Fruit fly (Drosophila melanogaster) whole organism, embryonic: ENCODE results near the gene mRpS2.

Experiments used
- Ada2b ChIP-seq: fragments of 200-800 bp; sonication (Bioruptor generic); IDR thresholded peaks from 2 replicates; pipeline ENCODE4 v1.3.6; 2022; ENCODE audit warnings: missing biosample characterization, missing genetic modification characterization
- Atf3 ChIP-seq: fragments of 200-800 bp; sonication (Bioruptor generic); optimal IDR thresholded peaks from 3 replicates; lab custom pipeline; 2016; ENCODE audit warnings: missing biosample characterization, missing genetic modification characterization
- BtbVII ChIP-seq: fragments of 200-800 bp; sonication (Bioruptor generic); optimal IDR thresholded peaks from 3 replicates; lab custom pipeline; 2017; ENCODE audit warnings: missing biosample characterization, mild to moderate bottlenecking, missing genetic modification characterization
- CG10147 ChIP-seq: fragments of 200-800 bp; sonication (Bioruptor generic); optimal IDR thresholded peaks from 2 replicates; lab custom pipeline; 2019; ENCODE audit warnings: missing biosample characterization, mild to moderate bottlenecking, missing genetic modification characterization, moderate library complexity
- CG10321 ChIP-seq: fragments of 200-800 bp; sonication (Bioruptor generic); IDR thresholded peaks from 2 replicates; pipeline ENCODE4 v1.3.6; 2022; ENCODE audit warnings: missing biosample characterization, missing genetic modification characterization
- CG10565 ChIP-seq: fragments of 200-800 bp; sonication (Bioruptor generic); optimal IDR thresholded peaks from 3 replicates; lab custom pipeline; 2016; ENCODE audit warnings: missing biosample characterization, mild to moderate bottlenecking, missing genetic modification characterization
- CG11695 ChIP-seq: fragments of 200-800 bp; sonication (Bioruptor generic); IDR thresholded peaks from 3 replicates; pipeline ENCODE4 v1.3.6; 2022; ENCODE audit warnings: missing biosample characterization, missing genetic modification characterization
- CG14667 ChIP-seq: fragments of 200-800 bp; sonication (Bioruptor generic); IDR thresholded peaks from 2 replicates; pipeline ENCODE4 v1.3.6; 2022; ENCODE audit warnings: missing biosample characterization, missing genetic modification characterization
- CG14710 ChIP-seq: fragments of 200-800 bp; sonication (Bioruptor generic); optimal IDR thresholded peaks from 3 replicates; lab custom pipeline; 2019; ENCODE audit warnings: missing biosample characterization, mild to moderate bottlenecking, missing genetic modification characterization, moderate library complexity
- CG15011 ChIP-seq: fragments of 200-800 bp; sonication (Bioruptor generic); optimal IDR thresholded peaks from 3 replicates; lab custom pipeline; 2018; ENCODE audit warnings: missing biosample characterization, mild to moderate bottlenecking, missing genetic modification characterization
- CG15696 ChIP-seq: fragments of 200-800 bp; sonication (Bioruptor generic); optimal IDR thresholded peaks from 2 replicates; lab custom pipeline; 2019; ENCODE audit warnings: missing biosample characterization, mild to moderate bottlenecking, missing genetic modification characterization, moderate library complexity
- CG4328 ChIP-seq: fragments of 200-800 bp; sonication (Bioruptor generic); optimal IDR thresholded peaks from 3 replicates; lab custom pipeline; 2017; ENCODE audit warnings: missing biosample characterization, missing genetic modification reagents, missing genetic modification characterization
- CG4424 ChIP-seq: fragments of 200-800 bp; sonication (Bioruptor generic); optimal IDR thresholded peaks from 3 replicates; lab custom pipeline; 2016; ENCODE audit warnings: missing biosample characterization, missing genetic modification characterization
- CG5180 ChIP-seq: fragments of 200-800 bp; sonication (Bioruptor generic); optimal IDR thresholded peaks from 3 replicates; lab custom pipeline; 2017; ENCODE audit warnings: missing biosample characterization, missing genetic modification characterization, mild to moderate bottlenecking, moderate library complexity, missing genetic modification reagents
- CG6791 ChIP-seq: fragments of 200-800 bp; sonication (Bioruptor generic); IDR thresholded peaks from 3 replicates; pipeline ENCODE4 v1.3.6; 2022; ENCODE audit warnings: missing biosample characterization, missing genetic modification characterization; ENCODE audit not compliant: partially characterized antibody
- CG7556 ChIP-seq: fragments of 200-800 bp; sonication (Bioruptor generic); optimal IDR thresholded peaks from 2 replicates; lab custom pipeline; 2017; ENCODE audit warnings: missing biosample characterization, mild to moderate bottlenecking, missing genetic modification characterization
- CG8359 ChIP-seq: fragments of 200-800 bp; sonication (Bioruptor generic); optimal IDR thresholded peaks from 2 replicates; lab custom pipeline; 2017; ENCODE audit warnings: missing biosample characterization, mild to moderate bottlenecking, missing genetic modification characterization, borderline replicate concordance
- CG8765 ChIP-seq: fragments of 200-800 bp; sonication (Bioruptor generic); IDR thresholded peaks from 2 replicates; pipeline ENCODE4 v1.3.6; 2022; ENCODE audit warnings: missing biosample characterization, missing genetic modification characterization
- GATAe ChIP-seq: fragments of 200-800 bp; sonication (Bioruptor generic); conservative IDR thresholded peaks from 2 replicates; pipeline ENCODE4 v1.3.6; 2022; ENCODE audit warnings: missing biosample characterization, missing genetic modification characterization
- H2.0 ChIP-seq: fragments of 200-800 bp; sonication (Bioruptor generic); IDR thresholded peaks from 2 replicates; pipeline ENCODE4 v1.3.6; 2022; ENCODE audit warnings: missing biosample characterization, missing genetic modification characterization
- HLH4C ChIP-seq: fragments of 200-800 bp; sonication (Bioruptor generic); IDR thresholded peaks from 3 replicates; pipeline ENCODE4 v1.3.6; 2022; ENCODE audit warnings: missing biosample characterization, missing genetic modification characterization; ENCODE audit not compliant: partially characterized antibody
- Hr39 ChIP-seq: fragments of >200 bp; optimal IDR thresholded peaks from 2 replicates; lab custom pipeline; 2017
- NK7.1 ChIP-seq: fragments of 200-800 bp; sonication (Bioruptor generic); optimal IDR thresholded peaks from 3 replicates; lab custom pipeline; 2016; ENCODE audit warnings: missing biosample characterization, missing genetic modification characterization
- Nf-YA ChIP-seq: fragments of 200-800 bp; sonication (Bioruptor generic); IDR thresholded peaks from 2 replicates; pipeline ENCODE4 v1.3.6; 2022; ENCODE audit warnings: missing biosample characterization, missing genetic modification characterization
- Rfx ChIP-seq: fragments of 200-800 bp; sonication (Bioruptor generic); IDR thresholded peaks from 2 replicates; pipeline ENCODE4 v1.3.6; 2022; ENCODE audit warnings: missing biosample characterization, missing genetic modification characterization
- Sry-β ChIP-seq: fragments of 200-800 bp; sonication (Bioruptor generic); optimal IDR thresholded peaks from 2 replicates; lab custom pipeline; 2018; ENCODE audit warnings: missing biosample characterization, mild to moderate bottlenecking, missing genetic modification characterization, moderate library complexity
- Trl ChIP-seq, 3 experiments: fragments of >200 bp in 2 of 3; fragments of 200-800 bp in 1 of 3; sonication (Bioruptor generic) in 1 of 3; optimal IDR thresholded peaks; 2 replicates in 1 of 3; 3 replicates in 2 of 3; lab custom pipeline; 2016 to 2017; ENCODE audit warnings: missing biosample characterization in 1 of 3, missing genetic modification characterization in 1 of 3
- abd-A ChIP-seq: fragments of 200-800 bp; sonication (Bioruptor generic); optimal IDR thresholded peaks from 3 replicates; lab custom pipeline; 2019; ENCODE audit warnings: missing biosample characterization, mild to moderate bottlenecking, missing genetic modification characterization, moderate library complexity
- al ChIP-seq: fragments of 200-800 bp; sonication (Bioruptor generic); IDR thresholded peaks from 2 replicates; pipeline ENCODE4 v1.3.6; 2022; ENCODE audit warnings: missing biosample characterization, missing genetic modification characterization
- bigmax ChIP-seq: fragments of 200-800 bp; sonication (Bioruptor generic); optimal IDR thresholded peaks from 2 replicates; lab custom pipeline; 2018; ENCODE audit warnings: missing biosample characterization, mild to moderate bottlenecking, missing genetic modification characterization
- bowl ChIP-seq: fragments of 200-800 bp; sonication (Bioruptor generic); IDR thresholded peaks from 2 replicates; pipeline ENCODE4 v1.3.6; 2022; ENCODE audit warnings: missing biosample characterization, missing genetic modification characterization
- danr ChIP-seq: fragments of 200-800 bp; sonication (Bioruptor generic); IDR thresholded peaks from 2 replicates; pipeline ENCODE4 v1.3.6; 2022; ENCODE audit warnings: missing biosample characterization, missing genetic modification characterization
- dm ChIP-seq: fragments of 200-800 bp; sonication (Bioruptor generic); optimal IDR thresholded peaks from 3 replicates; lab custom pipeline; 2016; ENCODE audit warnings: missing biosample characterization, missing genetic modification characterization
- dmrt99B ChIP-seq: fragments of 200-800 bp; sonication (Bioruptor generic); optimal IDR thresholded peaks from 2 replicates; lab custom pipeline; 2018; ENCODE audit warnings: missing biosample characterization, mild to moderate bottlenecking, missing genetic modification characterization, moderate library complexity
- ems ChIP-seq: fragments of 200-800 bp; sonication (Bioruptor generic); optimal IDR thresholded peaks from 3 replicates; lab custom pipeline; 2016; ENCODE audit warnings: missing biosample characterization, missing genetic modification characterization
- fd96Cb ChIP-seq: fragments of 200-800 bp; sonication (Bioruptor generic); optimal IDR thresholded peaks from 2 replicates; lab custom pipeline; 2018; ENCODE audit warnings: missing biosample characterization, mild to moderate bottlenecking, missing genetic modification characterization, moderate library complexity
- fru ChIP-seq: fragments of >200 bp; optimal IDR thresholded peaks from 2 replicates; lab custom pipeline; 2017
- ftz-f1 ChIP-seq: fragments of 200-800 bp; sonication (Bioruptor generic); optimal IDR thresholded peaks from 2 replicates; lab custom pipeline; 2016; ENCODE audit warnings: missing biosample characterization, missing genetic modification characterization
- hkb ChIP-seq, 2 experiments: fragments of 200-800 bp in 1 of 2; fragments of >200 bp in 1 of 2; sonication (Bioruptor generic) in 1 of 2; IDR thresholded peaks in 1 of 2; optimal IDR thresholded peaks in 1 of 2; 2 replicates each; pipeline versions ENCODE4 v1.3.6 to Lab custom; 2017 to 2022; ENCODE audit warnings: missing biosample characterization in 1 of 2, missing genetic modification characterization in 1 of 2
- insv ChIP-seq, 2 experiments: fragments of 200-800 bp; sonication (Bioruptor generic); optimal IDR thresholded peaks; 3 replicates each; lab custom pipeline; 2016 to 2018; ENCODE audit warnings: missing biosample characterization in 2 of 2, missing genetic modification characterization in 2 of 2
- lola ChIP-seq, 3 experiments: fragments of >200 bp in 2 of 3; fragments of 200-800 bp in 1 of 3; sonication (Bioruptor generic) in 1 of 3; optimal IDR thresholded peaks; 2 replicates each; lab custom pipeline; 2017 to 2019; ENCODE audit warnings: missing biosample characterization in 3 of 3, missing genetic modification characterization in 3 of 3, mild to moderate bottlenecking in 1 of 3, moderate library complexity in 1 of 3
- maf-S ChIP-seq: fragments of 200-800 bp; sonication (Bioruptor generic); optimal IDR thresholded peaks from 2 replicates; lab custom pipeline; 2016; ENCODE audit warnings: missing biosample characterization, missing genetic modification characterization
- peb ChIP-seq: fragments of 200-800 bp; sonication (Bioruptor generic); IDR thresholded peaks from 2 replicates; pipeline ENCODE4 v1.3.6; 2022; ENCODE audit warnings: missing biosample characterization, missing genetic modification characterization
- pita ChIP-seq: fragments of 200-800 bp; sonication (Bioruptor generic); optimal IDR thresholded peaks from 2 replicates; lab custom pipeline; 2017; ENCODE audit warnings: missing biosample characterization, mild to moderate bottlenecking, missing genetic modification characterization
- tio ChIP-seq: fragments of 200-800 bp; sonication (Bioruptor generic); optimal IDR thresholded peaks from 2 replicates; lab custom pipeline; 2017; ENCODE audit warnings: missing biosample characterization, missing genetic modification characterization, inconsistent platforms
- twi ChIP-seq: fragments of 200-800 bp; optimal IDR thresholded peaks from 2 replicates; lab custom pipeline; 2019; ENCODE audit warnings: missing biosample characterization, mild to moderate bottlenecking, missing genetic modification characterization, moderate library complexity
- unc-4 ChIP-seq: fragments of 200-800 bp; sonication (Bioruptor generic); IDR thresholded peaks from 2 replicates; pipeline ENCODE4 v1.3.6; 2022; ENCODE audit warnings: missing biosample characterization, missing genetic modification characterization; ENCODE audit not compliant: partially characterized antibody
- unpg ChIP-seq: fragments of 200-800 bp; sonication (Bioruptor generic); optimal IDR thresholded peaks from 3 replicates; lab custom pipeline; 2018; ENCODE audit warnings: missing biosample characterization, mild to moderate bottlenecking, missing genetic modification characterization, moderate library complexity
- usp ChIP-seq: fragments of >200 bp; optimal IDR thresholded peaks from 2 replicates; lab custom pipeline; 2017; ENCODE audit warnings: missing biosample characterization, missing genetic modification characterization

mRpS2 gene

dm6 chr2L:4891914-4892469, 41.8 kb upstream of the mRpS2 start, which contains the start of gene CG3036 (continued):
- TF ChIP-seq pita (GFP tag; lab: Kevin White, UChicago) (no peak), peb (GFP tag; lab: Robert Waterston, UW) (no peak), hkb (optimal IDR thresholded peaks at IDR 0.05; lab: Kevin White, UChicago) (no peak), hkb (GFP tag; IDR thresholded peaks at IDR 0.05; lab: Robert Waterston, UW) (no peak; the same call in none of the 2 replicates), dmrt99B (tag; lab: Kevin White, UChicago) (peak; percentile 25), bowl (peak; percentile 57; the same call in 1 of the 2 replicates), CG11695 (GFP tag; lab: Robert Waterston, UW) (0 out of 3 replicates have a peak, but pooled peaks have one; percentile 9), ftz-f1 (GFP tag; lab: Kevin White, UChicago) (no peak), CG10147 (GFP tag; lab: Kevin White, UChicago) (peak; percentile 2), Ada2b (GFP tag; lab: Robert Waterston, UW) (no peak), Trl (optimal IDR thresholded peaks at IDR 0.05; lab: Kevin White, UChicago) (peak in 1 of 2 experiments; percentile 27), Trl (GFP tag; optimal IDR thresholded peaks at IDR 0.05; lab: Kevin White, UChicago) (peak; percentile 25), abd-A (peak; percentile 56), unc-4 (GFP tag; lab: Robert Waterston, UW) (peak; percentile 55), unpg (GFP tag; lab: Kevin White, UChicago) (peak; percentile 48), CG8359 (peak; percentile 79), CG7556 (peak; percentile 26), GATAe (GFP tag; lab: Robert Waterston, UW) (no peak), CG4328 (GFP tag; lab: Kevin White, UChicago) (no peak), bigmax (no peak), HLH4C (no peak), H2.0 (GFP tag; lab: Robert Waterston, UW) (no peak), BtbVII (GFP tag; lab: Kevin White, UChicago) (peak; percentile 67), CG5180 (peak; percentile 90), CG4424 (peak; percentile 5), CG14710 (peak; percentile 9), lola (GFP tag; optimal IDR thresholded peaks at IDR 0.05; lab: Kevin White, UChicago) (no peak), al (GFP tag; lab: Robert Waterston, UW) (no peak), Sry-β (GFP tag; lab: Kevin White, UChicago) (no peak), insv (GFP tag; optimal IDR thresholded peaks at IDR 0.05; lab: Kevin White, UChicago) (no peak), CG15696 (peak; percentile 3), danr (GFP tag; lab: Robert Waterston, UW) (no peak), Hr39 (lab: Kevin White, UChicago) (no peak), tio (GFP tag; lab: Kevin White, UChicago) (no peak), CG10565 (no peak), CG6791 (GFP tag; lab: Robert Waterston, UW) (peak; percentile 48; the same call in 2 of the 3 replicates), CG14667 (GFP tag; lab: Robert Waterston, UW) (no peak), maf-S (GFP tag; lab: Kevin White, UChicago) (no peak), CG8765 (GFP tag; lab: Robert Waterston, UW) (peak; percentile 49; the same call in 1 of the 2 replicates), dm (GFP tag; lab: Kevin White, UChicago) (peak; percentile 71), fd96Cb (tag; lab: Kevin White, UChicago) (no peak), CG10321 (GFP tag; lab: Robert Waterston, UW) (no peak), Nf-YA (GFP tag; lab: Robert Waterston, UW) (0 out of 2 replicates have a peak, but pooled peaks have one; percentile 23), CG15011 (GFP tag; lab: Kevin White, UChicago) (no peak), twi (tag; lab: Kevin White, UChicago) (peak; percentile 43), Atf3 (GFP tag; lab: Kevin White, UChicago) (no peak), fru (lab: Kevin White, UChicago) (no peak), NK7.1 (GFP tag; lab: Kevin White, UChicago) (no peak), Rfx (GFP tag; lab: Robert Waterston, UW) (peak; percentile 58; the same call in 1 of the 2 replicates), ems (GFP tag; lab: Kevin White, UChicago) (peak; percentile 4), usp (GFP tag; lab: Kevin White, UChicago) (no peak)
